Fruit fly (Drosophila melanogaster) whole organism, embryonic: ENCODE data around the gene Grasp65.
A peak's percentile ranks its signal among the peaks of the same experiment; 100 is the strongest.

Experiments used
- Bgb ChIP-seq: fragments of 200-800 bp; sonication (Bioruptor generic); IDR thresholded peaks from 2 replicates; pipeline ENCODE4 v1.3.6; 2022; ENCODE audit warnings: missing biosample characterization, missing genetic modification characterization; ENCODE audit not compliant: partially characterized antibody
- BtbVII ChIP-seq: fragments of 200-800 bp; sonication (Bioruptor generic); optimal IDR thresholded peaks from 3 replicates; lab custom pipeline; 2017; ENCODE audit warnings: missing biosample characterization, mild to moderate bottlenecking, missing genetic modification characterization
- Bteb2 ChIP-seq: fragments of 200-800 bp; sonication (Bioruptor generic); optimal IDR thresholded peaks from 2 replicates; lab custom pipeline; 2016; ENCODE audit warnings: missing biosample characterization, missing genetic modification characterization
- CG10209 ChIP-seq: fragments of 200-800 bp; sonication (Bioruptor generic); optimal IDR thresholded peaks from 3 replicates; lab custom pipeline; 2017; ENCODE audit warnings: missing biosample characterization, mild to moderate bottlenecking, missing genetic modification characterization, missing genetic modification reagents
- CG10979 ChIP-seq: fragments of 200-800 bp; sonication (Bioruptor generic); optimal IDR thresholded peaks from 2 replicates; lab custom pipeline; 2018; ENCODE audit warnings: missing biosample characterization, mild to moderate bottlenecking, missing genetic modification characterization, moderate library complexity
- CG1233 ChIP-seq: fragments of 200-800 bp; sonication (Bioruptor generic); optimal IDR thresholded peaks from 4 replicates; lab custom pipeline; 2018; ENCODE audit warnings: missing biosample characterization, mild to moderate bottlenecking, missing genetic modification characterization
- CG12659 ChIP-seq: fragments of 200-800 bp; sonication (Bioruptor generic); optimal IDR thresholded peaks from 3 replicates; lab custom pipeline; 2017; ENCODE audit warnings: mild to moderate bottlenecking, missing biosample characterization, missing genetic modification reagents, missing genetic modification characterization
- CG15514 ChIP-seq: fragments of 200-800 bp; sonication (Bioruptor generic); optimal IDR thresholded peaks from 3 replicates; lab custom pipeline; 2017; ENCODE audit warnings: missing biosample characterization, missing genetic modification characterization, mild to moderate bottlenecking, moderate library complexity, missing genetic modification reagents
- CG2202 ChIP-seq: fragments of 200-800 bp; sonication (Bioruptor generic); optimal IDR thresholded peaks from 2 replicates; lab custom pipeline; 2018; ENCODE audit warnings: missing biosample characterization, mild to moderate bottlenecking, missing genetic modification characterization
- CG34376 ChIP-seq: fragments of 200-800 bp; sonication (Bioruptor generic); optimal IDR thresholded peaks from 2 replicates; lab custom pipeline; 2018; ENCODE audit warnings: missing biosample characterization, mild to moderate bottlenecking, missing genetic modification characterization
- CG34422 ChIP-seq: fragments of 200-800 bp; sonication (Bioruptor generic); IDR thresholded peaks from 3 replicates; pipeline ENCODE4 v1.3.6; 2022; ENCODE audit warnings: missing biosample characterization, missing genetic modification characterization
- CG3847 ChIP-seq: fragments of 200-800 bp; sonication (Bioruptor generic); IDR thresholded peaks from 2 replicates; pipeline ENCODE4 v1.3.6; 2022; ENCODE audit warnings: missing biosample characterization, missing genetic modification characterization
- CG3995 ChIP-seq: fragments of 200-800 bp; sonication (Bioruptor generic); optimal IDR thresholded peaks from 3 replicates; lab custom pipeline; 2016; ENCODE audit warnings: missing biosample characterization, missing genetic modification characterization
- CG4707 ChIP-seq: fragments of 200-800 bp; sonication (Bioruptor generic); optimal IDR thresholded peaks from 2 replicates; lab custom pipeline; 2018; ENCODE audit warnings: missing biosample characterization, mild to moderate bottlenecking, missing genetic modification characterization, moderate library complexity
- CG6272 ChIP-seq: fragments of 200-800 bp; sonication (Bioruptor generic); IDR thresholded peaks from 2 replicates; pipeline ENCODE4 v1.3.6; 2022; ENCODE audit warnings: missing biosample characterization, missing genetic modification characterization
- CG7357 ChIP-seq: fragments of 200-800 bp; sonication (Bioruptor generic); IDR thresholded peaks from 3 replicates; pipeline ENCODE4 v1.3.6; 2022; ENCODE audit warnings: missing biosample characterization, missing genetic modification characterization
- CG7987 ChIP-seq: fragments of 200-800 bp; sonication (Bioruptor generic); optimal IDR thresholded peaks from 2 replicates; lab custom pipeline; 2018; ENCODE audit warnings: missing biosample characterization, mild to moderate bottlenecking, missing genetic modification characterization, moderate library complexity
- CG8765 ChIP-seq: fragments of 200-800 bp; sonication (Bioruptor generic); IDR thresholded peaks from 2 replicates; pipeline ENCODE4 v1.3.6; 2022; ENCODE audit warnings: missing biosample characterization, missing genetic modification characterization
- CTCF ChIP-seq: fragments of 200-800 bp; sonication (Bioruptor generic); optimal IDR thresholded peaks from 2 replicates; lab custom pipeline; 2017; ENCODE audit warnings: missing biosample characterization, mild to moderate bottlenecking, missing genetic modification characterization, moderate library complexity
- D19A ChIP-seq: fragments of 200-800 bp; optimal IDR thresholded peaks from 3 replicates; lab custom pipeline; 2019; ENCODE audit warnings: missing biosample characterization, mild to moderate bottlenecking, missing genetic modification characterization, moderate library complexity
- Ets65A ChIP-seq: fragments of 200-800 bp; sonication (Bioruptor generic); peaks from one replicate; lab custom pipeline; 2016; ENCODE audit warnings: missing biosample characterization, missing genetic modification characterization
- Fer1 ChIP-seq: fragments of 200-800 bp; sonication (Bioruptor generic); optimal IDR thresholded peaks from 2 replicates; lab custom pipeline; 2017; ENCODE audit warnings: missing biosample characterization, mild to moderate bottlenecking, missing genetic modification characterization
- HLHmδ ChIP-seq: fragments of 200-800 bp; sonication (Bioruptor generic); optimal IDR thresholded peaks from 2 replicates; lab custom pipeline; 2018; ENCODE audit warnings: missing biosample characterization, mild to moderate bottlenecking, missing genetic modification characterization, moderate library complexity
- Hmr ChIP-seq: fragments of 200-800 bp; sonication (Bioruptor generic); optimal IDR thresholded peaks from 3 replicates; lab custom pipeline; 2017; ENCODE audit warnings: mild to moderate bottlenecking, missing biosample characterization, missing genetic modification reagents, missing genetic modification characterization
- MBD-R2 ChIP-seq: fragments of 200-800 bp; sonication (Bioruptor generic); IDR thresholded peaks from 2 replicates; pipeline ENCODE4 v1.3.6; 2022; ENCODE audit warnings: missing biosample characterization, missing genetic modification characterization
- MESR4 ChIP-seq: fragments of 200-800 bp; sonication (Bioruptor generic); optimal IDR thresholded peaks from 2 replicates; lab custom pipeline; 2018; ENCODE audit warnings: missing biosample characterization, mild to moderate bottlenecking, missing genetic modification characterization, moderate library complexity
- Myb ChIP-seq: fragments of 200-800 bp; sonication (Bioruptor generic); optimal IDR thresholded peaks from 2 replicates; lab custom pipeline; 2016; ENCODE audit warnings: missing biosample characterization, missing genetic modification characterization
- NC2β ChIP-seq: fragments of 200-800 bp; sonication (Bioruptor generic); optimal IDR thresholded peaks from 2 replicates; lab custom pipeline; 2016; ENCODE audit warnings: missing biosample characterization, missing genetic modification characterization
- NfI ChIP-seq: fragments of 200-800 bp; sonication (Bioruptor generic); optimal IDR thresholded peaks from 3 replicates; lab custom pipeline; 2018; ENCODE audit warnings: missing biosample characterization, mild to moderate bottlenecking, missing genetic modification characterization, moderate library complexity
- Scr ChIP-seq: fragments of 200-800 bp; sonication (Bioruptor generic); IDR thresholded peaks from 2 replicates; pipeline ENCODE4 v1.3.6; 2022; ENCODE audit warnings: missing biosample characterization, missing genetic modification characterization; ENCODE audit not compliant: partially characterized antibody
- Sin3A ChIP-seq: fragments of >200 bp; optimal IDR thresholded peaks from 2 replicates; lab custom pipeline; 2018
- Tbp ChIP-seq: fragments of >200 bp; optimal IDR thresholded peaks from 2 replicates; lab custom pipeline; 2018; ENCODE audit warnings: missing biosample characterization, missing genetic modification characterization
- YL-1 ChIP-seq: fragments of 200-800 bp; sonication (Bioruptor generic); optimal IDR thresholded peaks from 3 replicates; lab custom pipeline; 2017; ENCODE audit warnings: missing biosample characterization, mild to moderate bottlenecking, missing genetic modification characterization
- abd-A ChIP-seq: fragments of 200-800 bp; sonication (Bioruptor generic); optimal IDR thresholded peaks from 3 replicates; lab custom pipeline; 2019; ENCODE audit warnings: missing biosample characterization, mild to moderate bottlenecking, missing genetic modification characterization, moderate library complexity
- caup ChIP-seq: fragments of 200-800 bp; sonication (Bioruptor generic); optimal IDR thresholded peaks from 3 replicates; lab custom pipeline; 2017; ENCODE audit warnings: missing biosample characterization, mild to moderate bottlenecking, missing genetic modification characterization, moderate library complexity; ENCODE audit not compliant: severe bottlenecking
- fd96Cb ChIP-seq: fragments of 200-800 bp; sonication (Bioruptor generic); optimal IDR thresholded peaks from 2 replicates; lab custom pipeline; 2018; ENCODE audit warnings: missing biosample characterization, mild to moderate bottlenecking, missing genetic modification characterization, moderate library complexity
- ftz-f1 ChIP-seq: fragments of 200-800 bp; sonication (Bioruptor generic); optimal IDR thresholded peaks from 2 replicates; lab custom pipeline; 2016; ENCODE audit warnings: missing biosample characterization, missing genetic modification characterization
- jing ChIP-seq: fragments of 200-800 bp; sonication (Bioruptor generic); optimal IDR thresholded peaks from 2 replicates; lab custom pipeline; 2018; ENCODE audit warnings: missing biosample characterization, mild to moderate bottlenecking, missing genetic modification characterization
- scrt ChIP-seq: fragments of 200-800 bp; sonication (Bioruptor generic); optimal IDR thresholded peaks from 2 replicates; lab custom pipeline; 2018; ENCODE audit warnings: missing biosample characterization, mild to moderate bottlenecking, missing genetic modification characterization, moderate library complexity
- sd ChIP-seq: fragments of 200-800 bp; sonication (Bioruptor generic); optimal IDR thresholded peaks from 3 replicates; lab custom pipeline; 2018; ENCODE audit warnings: missing biosample characterization, mild to moderate bottlenecking, missing genetic modification characterization, moderate library complexity
- sens ChIP-seq: fragments of 200-800 bp; sonication (Bioruptor generic); peaks from one replicate; lab custom pipeline; 2016; ENCODE audit warnings: missing biosample characterization, missing genetic modification characterization
- stwl ChIP-seq: fragments of 200-800 bp; sonication (Bioruptor generic); optimal IDR thresholded peaks from 3 replicates; lab custom pipeline; 2018; ENCODE audit warnings: missing biosample characterization, mild to moderate bottlenecking, missing genetic modification characterization, moderate library complexity
- sug ChIP-seq: fragments of 200-800 bp; optimal IDR thresholded peaks from 2 replicates; lab custom pipeline; 2019; ENCODE audit warnings: missing biosample characterization, mild to moderate bottlenecking, missing genetic modification characterization, moderate library complexity
- trem ChIP-seq: fragments of 200-800 bp; optimal IDR thresholded peaks from 3 replicates; lab custom pipeline; 2019; ENCODE audit warnings: missing biosample characterization, mild to moderate bottlenecking, missing genetic modification characterization, moderate library complexity
- tup ChIP-seq: fragments of 200-800 bp; sonication (Bioruptor generic); optimal IDR thresholded peaks from 2 replicates; lab custom pipeline; 2016; ENCODE audit warnings: missing biosample characterization, mild to moderate bottlenecking, missing genetic modification characterization, moderate library complexity
- twi ChIP-seq: fragments of 200-800 bp; optimal IDR thresholded peaks from 2 replicates; lab custom pipeline; 2019; ENCODE audit warnings: missing biosample characterization, mild to moderate bottlenecking, missing genetic modification characterization, moderate library complexity
- unpg ChIP-seq: fragments of 200-800 bp; sonication (Bioruptor generic); optimal IDR thresholded peaks from 3 replicates; lab custom pipeline; 2018; ENCODE audit warnings: missing biosample characterization, mild to moderate bottlenecking, missing genetic modification characterization, moderate library complexity
- vfl ChIP-seq: fragments of 200-800 bp; sonication (Bioruptor generic); optimal IDR thresholded peaks from 2 replicates; lab custom pipeline; 2016; ENCODE audit warnings: missing biosample characterization, missing genetic modification characterization
- wek ChIP-seq: fragments of 200-800 bp; sonication (Bioruptor generic); optimal IDR thresholded peaks from 3 replicates; lab custom pipeline; 2018; ENCODE audit warnings: missing biosample characterization, mild to moderate bottlenecking, missing genetic modification characterization, moderate library complexity

The Grasp65 gene

DNA sequence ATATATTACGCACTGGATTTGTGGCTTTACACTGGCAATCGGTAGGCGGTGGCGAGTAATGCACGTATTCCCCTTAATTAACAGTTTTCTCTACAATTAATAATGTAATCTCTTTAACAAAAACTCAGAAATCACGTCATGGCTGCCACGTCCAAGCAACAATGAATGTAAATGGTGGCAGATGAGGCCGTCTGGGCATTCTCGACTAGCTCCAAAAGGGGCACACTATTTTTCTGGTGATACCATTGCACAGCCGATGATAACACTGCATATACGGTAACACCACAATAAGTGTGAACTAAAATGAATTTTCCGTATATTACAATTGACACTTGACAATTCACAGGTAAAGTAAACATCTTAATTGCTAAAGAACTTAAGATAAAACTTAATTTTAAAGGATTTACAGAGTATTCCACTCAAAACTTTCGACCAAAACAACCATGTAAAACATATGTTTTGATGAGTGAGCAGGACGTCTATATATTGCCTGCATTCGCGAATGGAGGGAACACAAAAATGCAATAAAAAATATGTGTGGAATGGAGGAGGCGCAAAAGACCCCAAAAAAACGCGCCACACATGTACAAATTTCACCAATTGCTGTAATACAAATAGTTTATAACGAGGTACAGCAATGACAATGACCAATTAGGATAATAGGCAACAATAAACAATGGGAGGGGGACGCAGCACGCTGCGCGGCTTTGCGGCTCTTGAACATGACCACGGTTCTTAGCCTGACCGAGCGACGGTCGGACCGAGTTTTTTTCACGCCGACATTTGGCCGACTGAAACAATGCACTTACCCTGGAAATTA is 15.3 kb upstream of the Grasp65 start:
- TF ChIP-seq jing (GFP tag; lab: Kevin White, UChicago) = no peak
- peak; percentile 41 for TF ChIP-seq CG3847 (GFP tag; lab: Robert Waterston, UW)
- peak; percentile 35 for TF ChIP-seq sug (tag; lab: Kevin White, UChicago)
- peak; percentile 55 for TF ChIP-seq HLHmδ (GFP tag; lab: Kevin White, UChicago)
- TF ChIP-seq CG7987 (GFP tag; lab: Kevin White, UChicago) = no peak
- TF ChIP-seq MBD-R2 (GFP tag; lab: Robert Waterston, UW) = peak; percentile 42
- peak; percentile 15 for TF ChIP-seq CG2202 (tag; lab: Kevin White, UChicago)
- no peak for TF ChIP-seq CG7357 (GFP tag; lab: Robert Waterston, UW)
- peak; percentile 8 for TF ChIP-seq twi (tag; lab: Kevin White, UChicago)
- TF ChIP-seq Hmr = peak; percentile 54
- TF ChIP-seq Sin3A = peak; percentile 28
- TF ChIP-seq stwl (tag; lab: Kevin White, UChicago) = peak; percentile 71
- no peak for TF ChIP-seq abd-A (tag; lab: Kevin White, UChicago)
- peak; percentile 63 for TF ChIP-seq CG15514 (GFP tag; lab: Kevin White, UChicago)
- peak; percentile 44 for TF ChIP-seq CG34376
- peak; percentile 9 for TF ChIP-seq D19A (tag; lab: Kevin White, UChicago)
- peak; percentile 24 for TF ChIP-seq caup (GFP tag; lab: Kevin White, UChicago)
- TF ChIP-seq vfl = no peak
- peak; percentile 7 for TF ChIP-seq Myb (GFP tag; lab: Kevin White, UChicago)
- TF ChIP-seq unpg (GFP tag; lab: Kevin White, UChicago) = no peak
- TF ChIP-seq CG10979 (tag; lab: Kevin White, UChicago) = no peak
- peak; percentile 36 for TF ChIP-seq NfI (GFP tag; lab: Kevin White, UChicago)
- TF ChIP-seq ftz-f1 (GFP tag; lab: Kevin White, UChicago) = no peak
- peak; percentile 9; the same call in 1 of the 3 replicates for TF ChIP-seq CG34422 (GFP tag; lab: Robert Waterston, UW)
- TF ChIP-seq CG1233 (GFP tag; lab: Kevin White, UChicago) = peak; percentile 26
- TF ChIP-seq CG4707 (GFP tag; lab: Kevin White, UChicago) = peak; percentile 32
- no peak for TF ChIP-seq tup (GFP tag; lab: Kevin White, UChicago)
- TF ChIP-seq BtbVII = peak; percentile 29
- no peak for TF ChIP-seq fd96Cb (tag; lab: Kevin White, UChicago)
- peak; percentile 60 for TF ChIP-seq MESR4 (GFP tag; lab: Kevin White, UChicago)
- TF ChIP-seq NC2β (GFP tag; lab: Kevin White, UChicago) = peak; percentile 30
- TF ChIP-seq Ets65A = peak; percentile 80
- TF ChIP-seq CG3995 = peak; percentile 40
- TF ChIP-seq Fer1 (GFP tag; lab: Kevin White, UChicago) = no peak
- TF ChIP-seq Tbp (GFP tag; lab: Kevin White, UChicago) = no peak
- peak; percentile 77 for TF ChIP-seq YL-1
- peak; percentile 52 for TF ChIP-seq trem (tag; lab: Kevin White, UChicago)
- peak; percentile 61 for TF ChIP-seq CG12659
- no peak for TF ChIP-seq CG8765 (GFP tag; lab: Robert Waterston, UW)
- TF ChIP-seq CG6272 (GFP tag; lab: Robert Waterston, UW) = no peak
- TF ChIP-seq Bteb2 (GFP tag; lab: Kevin White, UChicago) = peak; percentile 27
- TF ChIP-seq scrt = no peak
- peak; percentile 42; the same call in 1 of the 2 replicates for TF ChIP-seq Bgb (GFP tag; lab: Robert Waterston, UW)
- peak; percentile 9 for TF ChIP-seq CTCF (GFP tag; lab: Kevin White, UChicago)
- peak; percentile 88 for TF ChIP-seq sens (GFP tag; lab: Kevin White, UChicago)
- peak; percentile 14 for TF ChIP-seq sd (tag; lab: Kevin White, UChicago)
- TF ChIP-seq CG10209 (GFP tag; lab: Kevin White, UChicago) = no peak
- peak; percentile 29 for TF ChIP-seq wek (GFP tag; lab: Kevin White, UChicago)
- 0 out of 2 replicates have a peak, but pooled peaks have one; percentile 17 for TF ChIP-seq Scr (GFP tag; lab: Robert Waterston, UW)
